Fruit fly (Drosophila melanogaster): ENCODE results near the gene CG2116.
A peak's percentile ranks its signal among the peaks of the same experiment; 100 is the strongest.

The CG2116 gene

DNA sequence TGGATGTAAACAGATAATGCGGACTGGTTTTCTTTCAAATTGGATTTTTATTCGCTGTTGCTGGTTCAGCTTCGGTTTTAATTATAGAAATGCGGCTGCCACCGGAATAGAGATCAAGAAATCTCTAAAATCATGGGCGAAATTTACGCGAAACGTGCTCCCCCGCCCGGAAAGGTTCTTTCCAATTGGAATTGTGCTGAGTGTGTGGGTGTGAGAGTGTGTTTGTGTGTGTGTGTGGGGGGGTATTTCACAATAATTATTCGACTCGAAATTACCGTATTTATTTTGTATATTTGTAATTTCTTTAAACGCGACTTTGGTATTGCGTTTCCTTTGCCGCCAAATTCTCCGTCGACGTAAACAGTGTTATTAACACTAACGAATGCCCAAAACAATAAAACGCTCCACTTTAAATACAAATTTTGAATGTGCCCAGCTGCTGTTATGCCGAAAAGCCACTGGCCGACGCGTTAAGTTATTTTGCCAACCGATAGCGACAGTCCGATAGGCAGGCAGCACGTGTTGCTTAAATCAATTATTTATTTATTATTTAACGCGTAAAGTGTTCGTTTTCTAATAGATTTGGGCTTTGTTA, 13.8 kb upstream of the CG2116 start, which contains the start of gene Gclc (continued):
- no peak for TF ChIP-seq aop (GFP tag; IDR thresholded peaks at IDR 0.05)
- TF ChIP-seq CG12659 (GFP tag; optimal IDR thresholded peaks at IDR 0.05), result peak; percentile 31
- TF ChIP-seq abd-A (tag; optimal IDR thresholded peaks at IDR 0.05), result no peak
- TF ChIP-seq wor (GFP tag; IDR thresholded peaks at IDR 0.05), result no peak
- no peak for TF ChIP-seq CG1024 (GFP tag; IDR thresholded peaks at IDR 0.05)
- no peak for TF ChIP-seq lola (GFP tag; optimal IDR thresholded peaks at IDR 0.05)
- TF ChIP-seq ERR (GFP tag; optimal IDR thresholded peaks at IDR 0.05), result no peak
- no peak for TF ChIP-seq Ssrp (tag; optimal IDR thresholded peaks at IDR 0.05)
- TF ChIP-seq CG17829 (tag; optimal IDR thresholded peaks at IDR 0.05), result no peak
- no peak for TF ChIP-seq br (optimal IDR thresholded peaks at IDR 0.05)
- no peak for TF ChIP-seq CG14441 (GFP tag; IDR thresholded peaks at IDR 0.05)
- no peak for TF ChIP-seq kay (GFP tag; optimal IDR thresholded peaks at IDR 0.05)
- no peak for TF ChIP-seq esg (GFP tag; conservative IDR thresholded peaks at IDR 0.05)
- no peak for TF ChIP-seq CG13424 (tag; optimal IDR thresholded peaks at IDR 0.05)
- peak; percentile 24 for TF ChIP-seq CG17568 (GFP tag; optimal IDR thresholded peaks at IDR 0.05)
- peak; percentile 40; the same call in 1 of the 3 replicates for TF ChIP-seq CG34224 (GFP tag; IDR thresholded peaks at IDR 0.05; ENCODE audit: partially characterized antibody)
- no peak for TF ChIP-seq pb (GFP tag; optimal IDR thresholded peaks at IDR 0.05)
- TF ChIP-seq lab (GFP tag; optimal IDR thresholded peaks at IDR 0.05), result peak; percentile 24
- TF ChIP-seq sisA (GFP tag; IDR thresholded peaks at IDR 0.05), result no peak
- TF ChIP-seq p53 (GFP tag; optimal IDR thresholded peaks at IDR 0.05), result no peak
- no peak for TF ChIP-seq CG15696 (tag; optimal IDR thresholded peaks at IDR 0.05)
- no peak for TF ChIP-seq CG17385 (GFP tag; optimal IDR thresholded peaks at IDR 0.05)
- no peak for TF ChIP-seq sug (tag; optimal IDR thresholded peaks at IDR 0.05)
- peak; percentile 28 for TF ChIP-seq exex (tag; optimal IDR thresholded peaks at IDR 0.05)
- no peak for TF ChIP-seq GATAe (GFP tag; conservative IDR thresholded peaks at IDR 0.05)
- no peak for TF ChIP-seq Ada2b (GFP tag; IDR thresholded peaks at IDR 0.05)
- TF ChIP-seq CG2120 (GFP tag; optimal IDR thresholded peaks at IDR 0.05), result peak; percentile 27
- no peak for TF ChIP-seq stc (GFP tag; IDR thresholded peaks at IDR 0.05)
- TF ChIP-seq gsb-n (tag; optimal IDR thresholded peaks at IDR 0.05), result no peak
- TF ChIP-seq Mrtf (GFP tag; IDR thresholded peaks at IDR 0.05), result no peak
- no peak for TF ChIP-seq CG12219 (GFP tag; optimal IDR thresholded peaks at IDR 0.05)
- TF ChIP-seq CG16815 (GFP tag; optimal IDR thresholded peaks at IDR 0.05), result no peak
- TF ChIP-seq dpn (GFP tag; optimal IDR thresholded peaks at IDR 0.05), result no peak
- no peak for TF ChIP-seq NC2α (GFP tag; optimal IDR thresholded peaks at IDR 0.05)
- no peak for TF ChIP-seq Tbp (GFP tag; optimal IDR thresholded peaks at IDR 0.05)
- TF ChIP-seq CG7963 (GFP tag; IDR thresholded peaks at IDR 0.05; ENCODE audit: partially characterized antibody), result peak; percentile 10; the same call in 1 of the 3 replicates
- peak; percentile 11; the same call in 1 of the 2 replicates for TF ChIP-seq Bgb (GFP tag; IDR thresholded peaks at IDR 0.05; ENCODE audit: partially characterized antibody)
- TF ChIP-seq vfl (GFP tag; optimal IDR thresholded peaks at IDR 0.05), result no peak
- TF ChIP-seq ind (GFP tag; optimal IDR thresholded peaks at IDR 0.05), result no peak
- no peak for TF ChIP-seq dan (GFP tag; IDR thresholded peaks at IDR 0.05)
- TF ChIP-seq ewg (GFP tag; optimal IDR thresholded peaks at IDR 0.05), result no peak
- TF ChIP-seq dati (GFP tag; IDR thresholded peaks at IDR 0.05), result no peak
- peak; percentile 3 for TF ChIP-seq D19B (GFP tag; optimal IDR thresholded peaks at IDR 0.05)
- TF ChIP-seq Ravus (GFP tag; IDR thresholded peaks at IDR 0.05), result no peak
- no peak for TF ChIP-seq CG14965 (GFP tag; optimal IDR thresholded peaks at IDR 0.05; ENCODE audit: borderline replicate concordance)
- no peak for TF ChIP-seq cato (GFP tag; optimal IDR thresholded peaks at IDR 0.05; ENCODE audit: borderline replicate concordance)
- no peak for TF ChIP-seq CG16779 (GFP tag; IDR thresholded peaks at IDR 0.05)
- no peak for TF ChIP-seq maf-S (GFP tag; optimal IDR thresholded peaks at IDR 0.05)
- TF ChIP-seq H15 (GFP tag; IDR thresholded peaks at IDR 0.05), result no peak
- no peak for TF ChIP-seq Meics (GFP tag; optimal IDR thresholded peaks at IDR 0.05)
- no peak for TF ChIP-seq Oaz (GFP tag; IDR thresholded peaks at IDR 0.05)
